Worm (Caenorhabditis elegans): Measurements from ENCODE around the gene ddl-1.

ce11 chrII:5691216-5691771 lies 43.1 kb upstream of the ddl-1 start, which contains the start of the genes ndub-5 and eif-2D:
- no peak for TF ChIP-seq cebp-2 (GFP tag; IDR thresholded peaks at IDR 0.05)
- TF ChIP-seq madf-3 (GFP tag; IDR thresholded peaks at IDR 0.05) = no peak
- TF ChIP-seq Y67H2A.10 (GFP tag; conservative IDR thresholded peaks at IDR 0.05) = no peak
- no peak for TF ChIP-seq pha-4 (tag; optimal IDR thresholded peaks at IDR 0.05)
- no peak for TF ChIP-seq ztf-6 (GFP tag; IDR thresholded peaks at IDR 0.05)
- TF ChIP-seq ztf-25 (GFP tag; IDR thresholded peaks at IDR 0.05) = no peak
- TF ChIP-seq aptf-2 (GFP tag; conservative IDR thresholded peaks at IDR 0.05) = no peak
- no peak for TF ChIP-seq ama-1 (optimal IDR thresholded peaks at IDR 0.05)
- TF ChIP-seq ama-1 (GFP tag; optimal IDR thresholded peaks at IDR 0.05) = no peak
- TF ChIP-seq ztf-26 (tag; optimal IDR thresholded peaks at IDR 0.05) = no peak

Data from whole organism, young adult.